Worm (Caenorhabditis elegans) whole organism, L4 larva: ENCODE measurements around the gene C50F4.16.

ENCODE experiments used
- F10B5.3 ChIP-seq: sonication (generic microtip); optimal IDR thresholded peaks from 2 replicates; lab custom pipeline; 2016; ENCODE audit warnings: mild to moderate bottlenecking, missing genetic modification characterization, missing compliant biosample characterization
- F26F4.8 ChIP-seq: fragments of 200-800 bp; sonication (Bioruptor generic); conservative IDR thresholded peaks from 2 replicates; pipeline ENCODE4 v1.3.6; 2022; ENCODE audit warnings: missing genetic modification characterization, missing compliant biosample characterization
- F44E2.7 ChIP-seq: fragments of 200-800 bp; sonication (Bioruptor generic); IDR thresholded peaks from 2 replicates; pipeline ENCODE4 v2.1.2; 2022; ENCODE audit warnings: missing genetic modification characterization, missing compliant biosample characterization
- F49E8.2 ChIP-seq: sonication (generic microtip); optimal IDR thresholded peaks from 2 replicates; lab custom pipeline; 2016; ENCODE audit warnings: missing compliant biosample characterization, mild to moderate bottlenecking, missing genetic modification characterization, borderline replicate concordance
- R02D3.7 ChIP-seq: fragments of 150-350 bp; sonication (generic microtip); optimal IDR thresholded peaks from 3 replicates; lab custom pipeline; 2014; ENCODE audit warnings: missing biosample characterization, missing genetic modification characterization
- T20F7.1 ChIP-seq: fragments of 200-800 bp; sonication (Bioruptor generic); optimal IDR thresholded peaks from 2 replicates; lab custom pipeline; 2018; ENCODE audit warnings: mild to moderate bottlenecking, missing genetic modification characterization, missing compliant biosample characterization
- T26A8.4 ChIP-seq: fragments of 200-800 bp; sonication (Bioruptor generic); IDR thresholded peaks from 2 replicates; pipeline ENCODE4 v1.3.6; 2022; ENCODE audit warnings: missing genetic modification characterization, missing compliant biosample characterization
- Y48G9A.11 ChIP-seq: fragments of 200-800 bp; sonication (Bioruptor generic); IDR thresholded peaks from 2 replicates; pipeline ENCODE4 v1.3.6; 2022; ENCODE audit warnings: missing genetic modification reagents, missing genetic modification characterization, missing compliant biosample characterization
- Y5F2A.4 ChIP-seq: fragments of 200-800 bp; sonication (Bioruptor generic); optimal IDR thresholded peaks from 2 replicates; lab custom pipeline; 2018; ENCODE audit warnings: mild to moderate bottlenecking, missing genetic modification characterization, missing compliant biosample characterization
- Y75B8A.6 ChIP-seq: fragments of 200-800 bp; sonication (Bioruptor generic); IDR thresholded peaks from 2 replicates; pipeline ENCODE4 v1.3.6; 2022; ENCODE audit warnings: missing genetic modification reagents, missing genetic modification characterization, missing compliant biosample characterization
- ZK546.5 ChIP-seq, 2 experiments: sonication (generic microtip); optimal IDR thresholded peaks; 2 replicates each; lab custom pipeline; 2017; ENCODE audit warnings: missing biosample characterization in 2 of 2, missing genetic modification characterization in 2 of 2
- aha-1 ChIP-seq: fragments of 150-350 bp; peaks from one replicate; lab custom pipeline; 2014; ENCODE audit warnings: missing biosample characterization, missing genetic modification characterization
- ama-1 ChIP-seq: fragments of 150-350 bp; optimal IDR thresholded peaks from 2 replicates; lab custom pipeline; 2014; ENCODE audit warnings: inconsistent platforms, mixed read lengths
- arid-1 ChIP-seq: fragments of 200-800 bp; sonication (Bioruptor generic); conservative IDR thresholded peaks from 2 replicates; pipeline ENCODE4 v1.3.6; 2022; ENCODE audit warnings: missing genetic modification reagents, missing genetic modification characterization, missing compliant biosample characterization
- attf-4 ChIP-seq: sonication (generic microtip); optimal IDR thresholded peaks from 3 replicates; lab custom pipeline; 2017; ENCODE audit warnings: missing biosample characterization, missing genetic modification characterization
- ceh-28 ChIP-seq: fragments of 150-350 bp; optimal IDR thresholded peaks from 2 replicates; lab custom pipeline; 2014; ENCODE audit warnings: missing biosample characterization, missing genetic modification reagents, missing genetic modification characterization
- ceh-32 ChIP-seq: sonication (generic microtip); optimal IDR thresholded peaks from 2 replicates; lab custom pipeline; 2016; ENCODE audit warnings: mild to moderate bottlenecking, missing genetic modification characterization, missing compliant biosample characterization; ENCODE audit not compliant: poor library complexity
- ceh-62 ChIP-seq: sonication (generic microtip); optimal IDR thresholded peaks from 2 replicates; lab custom pipeline; 2017; ENCODE audit warnings: missing biosample characterization, missing genetic modification characterization
- ceh-82 ChIP-seq: sonication (generic microtip); optimal IDR thresholded peaks from 2 replicates; lab custom pipeline; 2017; ENCODE audit warnings: missing biosample characterization, missing genetic modification characterization
- ces-1 ChIP-seq: fragments of 150-350 bp; sonication (generic microtip); optimal IDR thresholded peaks from 4 replicates; lab custom pipeline; 2014; ENCODE audit warnings: missing biosample characterization, missing genetic modification reagents, missing genetic modification characterization
- ctbp-1 ChIP-seq: fragments of 200-800 bp; sonication (Bioruptor generic); IDR thresholded peaks from 2 replicates; pipeline ENCODE4 v1.3.6; 2022; ENCODE audit warnings: missing genetic modification reagents, missing genetic modification characterization, missing compliant biosample characterization
- daf-16 ChIP-seq, 3 experiments: sonication (generic microtip); optimal IDR thresholded peaks; 2 replicates each; lab custom pipeline; 2016 to 2017; ENCODE audit warnings: missing genetic modification characterization in 3 of 3, missing genetic modification reagents in 3 of 3, mild to moderate bottlenecking in 2 of 3, missing compliant biosample characterization in 2 of 3, missing biosample characterization in 1 of 3, moderate library complexity in 1 of 3
- dmd-6 ChIP-seq: fragments of 200-800 bp; sonication (Bioruptor generic); IDR thresholded peaks from 2 replicates; pipeline ENCODE4 v1.3.6; 2022; ENCODE audit warnings: missing genetic modification reagents, missing genetic modification characterization, missing compliant biosample characterization
- dmd-8 ChIP-seq: fragments of 200-800 bp; sonication (Bioruptor generic); IDR thresholded peaks from 2 replicates; pipeline ENCODE4 v1.3.6; 2022; ENCODE audit warnings: missing genetic modification characterization, missing compliant biosample characterization
- dmd-9 ChIP-seq: fragments of 200-800 bp; sonication (Bioruptor generic); IDR thresholded peaks from 2 replicates; pipeline ENCODE4 v1.3.6; 2022; ENCODE audit warnings: missing genetic modification reagents, missing genetic modification characterization, missing compliant biosample characterization
- duxl-1 ChIP-seq: sonication (generic microtip); optimal IDR thresholded peaks from 2 replicates; lab custom pipeline; 2016; ENCODE audit warnings: mild to moderate bottlenecking, missing genetic modification characterization, moderate library complexity, missing compliant biosample characterization; ENCODE audit not compliant: poor library complexity
- egl-43 ChIP-seq: fragments of 200-800 bp; sonication (Bioruptor generic); IDR thresholded peaks from 2 replicates; pipeline ENCODE4 v1.3.6; 2022; ENCODE audit warnings: missing genetic modification reagents, missing genetic modification characterization, missing compliant biosample characterization
- gei-8 ChIP-seq: fragments of 200-800 bp; sonication (Bioruptor generic); optimal IDR thresholded peaks from 2 replicates; lab custom pipeline; 2018; ENCODE audit warnings: mild to moderate bottlenecking, missing genetic modification characterization, missing compliant biosample characterization
- hlh-11 ChIP-seq: fragments of 200-800 bp; sonication (Bioruptor generic); optimal IDR thresholded peaks from 2 replicates; lab custom pipeline; 2018; ENCODE audit warnings: mild to moderate bottlenecking, missing genetic modification characterization, missing compliant biosample characterization
- hlh-30 ChIP-seq: sonication (generic microtip); optimal IDR thresholded peaks from 2 replicates; lab custom pipeline; 2017; ENCODE audit warnings: antibody characterized with exemption, mild to moderate bottlenecking, missing genetic modification characterization, missing compliant biosample characterization; ENCODE audit not compliant: insufficient read depth
- lin-13 ChIP-seq: fragments of 150-350 bp; optimal IDR thresholded peaks from 2 replicates; lab custom pipeline; 2014; ENCODE audit warnings: missing biosample characterization, missing genetic modification reagents, missing genetic modification characterization
- lir-3 ChIP-seq: sonication (generic microtip); optimal IDR thresholded peaks from 2 replicates; lab custom pipeline; 2016; ENCODE audit warnings: mild to moderate bottlenecking, missing genetic modification characterization, missing compliant biosample characterization
- madf-5 ChIP-seq, 2 experiments: fragments of 200-800 bp; sonication (Bioruptor generic); IDR thresholded peaks; 2 replicates each; pipeline ENCODE4 v1.3.6; 2022; ENCODE audit warnings: missing compliant biosample characterization in 2 of 2, missing genetic modification characterization in 2 of 2
- mdl-1 ChIP-seq, 2 experiments: fragments of 150-350 bp in 1 of 2; sonication (generic microtip) in 1 of 2; optimal IDR thresholded peaks; 2 replicates each; lab custom pipeline; 2014 to 2017; ENCODE audit warnings: missing biosample characterization in 2 of 2, missing genetic modification characterization in 2 of 2
- mes-2 ChIP-seq: sonication (generic microtip); optimal IDR thresholded peaks from 2 replicates; lab custom pipeline; 2016; ENCODE audit warnings: missing genotype, mild to moderate bottlenecking, missing genetic modification characterization, missing compliant biosample characterization; ENCODE audit not compliant: poor library complexity, severe bottlenecking
- mxl-2 ChIP-seq: fragments of 200-800 bp; sonication (Bioruptor generic); conservative IDR thresholded peaks from 2 replicates; pipeline ENCODE4 v1.3.6; 2022; ENCODE audit warnings: missing genetic modification reagents, missing genetic modification characterization, missing compliant biosample characterization
- mxl-3 ChIP-seq: fragments of 200-800 bp; sonication (Bioruptor generic); optimal IDR thresholded peaks from 2 replicates; lab custom pipeline; 2018; ENCODE audit warnings: mild to moderate bottlenecking, missing genetic modification characterization, missing compliant biosample characterization
- nhr-42 ChIP-seq: fragments of 200-800 bp; sonication (Bioruptor generic); IDR thresholded peaks from 2 replicates; pipeline ENCODE4 v1.3.6; 2022; ENCODE audit warnings: missing genetic modification characterization, missing compliant biosample characterization
- nhr-48 ChIP-seq: sonication (generic microtip); optimal IDR thresholded peaks from 2 replicates; lab custom pipeline; 2016; ENCODE audit warnings: mild to moderate bottlenecking, missing genetic modification characterization, missing compliant biosample characterization
- nhr-6 ChIP-seq: fragments of 150-350 bp; optimal IDR thresholded peaks from 2 replicates; lab custom pipeline; 2014; ENCODE audit warnings: missing biosample characterization, missing genetic modification characterization
- nhr-76 ChIP-seq: fragments of 150-350 bp; optimal IDR thresholded peaks from 2 replicates; lab custom pipeline; 2014; ENCODE audit warnings: missing biosample characterization, missing genetic modification characterization
- nhr-77 ChIP-seq: fragments of 150-350 bp; optimal IDR thresholded peaks from 2 replicates; lab custom pipeline; 2014; ENCODE audit warnings: missing biosample characterization, missing genetic modification characterization
- php-3 ChIP-seq: fragments of 200-800 bp; sonication (Bioruptor generic); IDR thresholded peaks from 2 replicates; pipeline ENCODE4 v1.3.6; 2022; ENCODE audit warnings: missing genetic modification reagents, missing genetic modification characterization, missing compliant biosample characterization
- pqm-1 ChIP-seq: sonication (generic microtip); optimal IDR thresholded peaks from 2 replicates; lab custom pipeline; 2017; ENCODE audit warnings: missing biosample characterization, missing genetic modification characterization
- saeg-2 ChIP-seq: fragments of 200-800 bp; sonication (Bioruptor generic); IDR thresholded peaks from 2 replicates; pipeline ENCODE4 v1.3.6; 2022; ENCODE audit warnings: missing genetic modification reagents, missing genetic modification characterization, missing compliant biosample characterization
- skn-1 ChIP-seq: fragments of 150-350 bp; optimal IDR thresholded peaks from 2 replicates; lab custom pipeline; 2014; ENCODE audit warnings: missing biosample characterization, missing genetic modification characterization
- spr-3 ChIP-seq: fragments of 200-800 bp; sonication (Bioruptor generic); optimal IDR thresholded peaks from 2 replicates; lab custom pipeline; 2018; ENCODE audit warnings: mild to moderate bottlenecking, missing genetic modification characterization, missing compliant biosample characterization
- tag-97 ChIP-seq: fragments of 200-800 bp; sonication (Bioruptor generic); IDR thresholded peaks from 2 replicates; pipeline ENCODE4 v1.3.6; 2022; ENCODE audit warnings: missing genetic modification characterization, missing compliant biosample characterization
- unc-39 ChIP-seq: sonication (generic microtip); optimal IDR thresholded peaks from 2 replicates; lab custom pipeline; 2017; ENCODE audit warnings: missing biosample characterization, missing genetic modification characterization
- unc-62 ChIP-seq, 3 experiments: fragments of 150-350 bp in 1 of 3; sonication (generic microtip); optimal IDR thresholded peaks in 2 of 3; peaks in 1 of 3; 1 replicate in 1 of 3; 2 replicates in 2 of 3; lab custom pipeline; 2014 to 2017; ENCODE audit warnings: missing biosample characterization in 3 of 3, missing genetic modification characterization in 3 of 3, missing genetic modification reagents in 3 of 3, missing genotype in 1 of 3
- zip-11 ChIP-seq: fragments of 200-800 bp; sonication (Bioruptor generic); IDR thresholded peaks from 2 replicates; pipeline ENCODE4 v1.3.6; 2022; ENCODE audit warnings: missing genetic modification characterization, missing compliant biosample characterization
- ztf-11 ChIP-seq: fragments of 150-350 bp; optimal IDR thresholded peaks from 2 replicates; lab custom pipeline; 2014; ENCODE audit warnings: missing biosample characterization, missing genetic modification characterization

The C50F4.16 gene

ce11 chrV:9526470-9526869 lies 14.9 kb downstream of the C50F4.16 start, which contains the start of gene C50F4.1 (continued):
- TF ChIP-seq daf-16 (GFP tag; optimal IDR thresholded peaks at IDR 0.05; lab: Kevin White, UChicago), result no peak
- peak; percentile 49 for TF ChIP-seq daf-16 (tag; optimal IDR thresholded peaks at IDR 0.05; lab: Kevin White, UChicago)
- TF ChIP-seq tag-97, result no peak
- no peak for TF ChIP-seq nhr-6 (tag; lab: Kevin White, UChicago)
- TF ChIP-seq egl-43 (GFP tag; lab: Robert Waterston, UW), result no peak
- TF ChIP-seq lir-3 (tag; lab: Kevin White, UChicago), result no peak
- no peak for TF ChIP-seq ceh-28 (tag; lab: Kevin White, UChicago)
- no peak for TF ChIP-seq ceh-32
- no peak for TF ChIP-seq aha-1 (tag; lab: Kevin White, UChicago)
- no peak for TF ChIP-seq F10B5.3 (tag; lab: Kevin White, UChicago)
- no peak for TF ChIP-seq spr-3 (GFP tag; lab: Kevin White, UChicago)
- TF ChIP-seq ceh-62 (tag; lab: Kevin White, UChicago), result no peak
- peak in 1 of 2 experiments; percentile 88 for TF ChIP-seq unc-62 (GFP tag; optimal IDR thresholded peaks at IDR 0.05 in 1 of 2; lab: Kevin White, UChicago)
- TF ChIP-seq unc-62 (tag; optimal IDR thresholded peaks at IDR 0.05; lab: Kevin White, UChicago), result no peak
- peak; percentile 86 for TF ChIP-seq php-3 (GFP tag; lab: Robert Waterston, UW)
- TF ChIP-seq T26A8.4 (GFP tag; lab: Robert Waterston, UW), result no peak
- peak; percentile 91 for TF ChIP-seq pqm-1
- TF ChIP-seq nhr-77, result peak; percentile 51
- no peak for TF ChIP-seq F44E2.7 (GFP tag; lab: Robert Waterston, UW)
- TF ChIP-seq dmd-8 (GFP tag; lab: Robert Waterston, UW), result no peak
- no peak for TF ChIP-seq ceh-82 (tag; lab: Kevin White, UChicago)
- no peak for TF ChIP-seq zip-11 (GFP tag; lab: Robert Waterston, UW)
- TF ChIP-seq lin-13, result no peak
- TF ChIP-seq hlh-30 (tag; lab: Kevin White, UChicago), result peak; percentile 45
- TF ChIP-seq T20F7.1 (GFP tag; lab: Kevin White, UChicago), result no peak
- peak; percentile 51 for TF ChIP-seq mxl-3 (GFP tag; lab: Kevin White, UChicago)
- TF ChIP-seq saeg-2 (GFP tag; lab: Robert Waterston, UW), result no peak
- no peak for TF ChIP-seq unc-39 (tag; lab: Kevin White, UChicago)
- TF ChIP-seq dmd-9 (GFP tag; lab: Robert Waterston, UW), result no peak
- no peak for TF ChIP-seq skn-1 (tag; lab: Kevin White, UChicago)
- TF ChIP-seq Y75B8A.6 (GFP tag; lab: Robert Waterston, UW), result no peak
- no peak for TF ChIP-seq attf-4 (tag; lab: Kevin White, UChicago)
- no peak for TF ChIP-seq F26F4.8
- TF ChIP-seq mxl-2 (GFP tag; lab: Robert Waterston, UW), result no peak
- no peak for TF ChIP-seq mes-2 (tag; lab: Kevin White, UChicago)
- TF ChIP-seq ztf-11, result no peak
- TF ChIP-seq Y5F2A.4 (GFP tag; lab: Kevin White, UChicago), result no peak
- TF ChIP-seq nhr-48 (tag; lab: Kevin White, UChicago), result no peak
- no peak for TF ChIP-seq F49E8.2 (tag; lab: Kevin White, UChicago)
- no peak for TF ChIP-seq madf-5 (GFP tag; IDR thresholded peaks at IDR 0.05; lab: Robert Waterston, UW)
- no peak for TF ChIP-seq gei-8 (GFP tag; lab: Kevin White, UChicago)
- no peak for TF ChIP-seq mdl-1 (tag; optimal IDR thresholded peaks at IDR 0.05; lab: Kevin White, UChicago)
- no peak for TF ChIP-seq R02D3.7 (tag; lab: Kevin White, UChicago)
- TF ChIP-seq ces-1 (GFP tag; lab: Kevin White, UChicago), result no peak
- TF ChIP-seq hlh-11 (tag; lab: Kevin White, UChicago), result peak; percentile 69
- no peak for TF ChIP-seq duxl-1 (tag; lab: Kevin White, UChicago)
- TF ChIP-seq nhr-76 (tag; lab: Kevin White, UChicago), result no peak
- no peak for TF ChIP-seq nhr-42 (GFP tag; lab: Robert Waterston, UW)
- TF ChIP-seq ZK546.5 (tag; optimal IDR thresholded peaks at IDR 0.05; lab: Kevin White, UChicago), result no peak
- TF ChIP-seq dmd-6 (GFP tag; lab: Robert Waterston, UW), result peak; percentile 83
- no peak for TF ChIP-seq ctbp-1 (GFP tag; lab: Robert Waterston, UW)
- TF ChIP-seq Y48G9A.11, result no peak
- TF ChIP-seq arid-1 (GFP tag; lab: Robert Waterston, UW), result no peak
- no peak for TF ChIP-seq ama-1 (lab: Kevin White, UChicago)
